Worm (Caenorhabditis elegans) whole organism, L3 larva: Measurements from ENCODE around the gene C15C7.6.

Experiments used
- R02D3.7 ChIP-seq: fragments of 150-350 bp; optimal IDR thresholded peaks from 2 replicates; lab custom pipeline; 2014; ENCODE audit warnings: missing biosample characterization, missing genetic modification characterization
- ZK546.5 ChIP-seq: sonication (generic microtip); optimal IDR thresholded peaks from 2 replicates; lab custom pipeline; 2017; ENCODE audit warnings: missing biosample characterization, missing genetic modification characterization
- aly-2 ChIP-seq: fragments of 150-350 bp; optimal IDR thresholded peaks from 2 replicates; lab custom pipeline; 2014; ENCODE audit warnings: missing biosample characterization, missing genetic modification characterization
- ama-1 ChIP-seq: fragments of 150-350 bp; optimal IDR thresholded peaks from 2 replicates; lab custom pipeline; 2018
- ceh-16 ChIP-seq: sonication (generic microtip); optimal IDR thresholded peaks from 2 replicates; lab custom pipeline; 2017; ENCODE audit warnings: missing biosample characterization, missing genetic modification characterization
- ceh-9 ChIP-seq: sonication (generic microtip); optimal IDR thresholded peaks from 2 replicates; lab custom pipeline; 2018; ENCODE audit warnings: missing biosample characterization, missing genetic modification characterization
- daf-12 ChIP-seq: fragments of 150-350 bp; optimal IDR thresholded peaks from 2 replicates; lab custom pipeline; 2014; ENCODE audit warnings: missing biosample characterization, missing genetic modification reagents, missing genetic modification characterization
- egl-27 ChIP-seq: sonication (generic microtip); optimal IDR thresholded peaks from 4 replicates; lab custom pipeline; 2017; ENCODE audit warnings: missing biosample characterization, missing genetic modification reagents, missing genetic modification characterization
- egl-5 ChIP-seq: fragments of 150-350 bp; optimal IDR thresholded peaks from 2 replicates; lab custom pipeline; 2017; ENCODE audit warnings: missing biosample characterization, missing genetic modification reagents, missing genetic modification characterization, inconsistent platforms
- elt-1 ChIP-seq: fragments of 150-350 bp; optimal IDR thresholded peaks from 2 replicates; lab custom pipeline; 2014; ENCODE audit warnings: missing biosample characterization, missing genetic modification characterization
- elt-2 ChIP-seq: sonication (generic microtip); optimal IDR thresholded peaks from 2 replicates; lab custom pipeline; 2016; ENCODE audit warnings: missing genetic modification reagents, mild to moderate bottlenecking, missing genetic modification characterization, missing compliant biosample characterization
- elt-3 ChIP-seq, 3 experiments: fragments of 150-350 bp in 1 of 3; sonication (generic microtip) in 2 of 3; optimal IDR thresholded peaks; 2 replicates in 2 of 3; 4 replicates in 1 of 3; lab custom pipeline; 2014 to 2017; ENCODE audit warnings: missing biosample characterization in 3 of 3, missing genetic modification characterization in 3 of 3
- eor-1 ChIP-seq, 2 experiments: fragments of 150-350 bp; optimal IDR thresholded peaks; 2 replicates each; lab custom pipeline; 2014 to 2018; ENCODE audit warnings: missing biosample characterization in 2 of 2, missing genetic modification characterization in 2 of 2
- fkh-10 ChIP-seq: sonication (generic microtip); optimal IDR thresholded peaks from 2 replicates; lab custom pipeline; 2017; ENCODE audit warnings: missing biosample characterization, missing genetic modification reagents, missing genetic modification characterization
- fkh-2 ChIP-seq: fragments of 150-350 bp; optimal IDR thresholded peaks from 2 replicates; lab custom pipeline; 2014; ENCODE audit warnings: missing biosample characterization, missing genetic modification reagents, missing genetic modification characterization
- fos-1 ChIP-seq: fragments of 150-350 bp; optimal IDR thresholded peaks from 2 replicates; lab custom pipeline; 2014; ENCODE audit warnings: missing biosample characterization, missing genetic modification characterization
- hmg-11 ChIP-seq: sonication (generic microtip); optimal IDR thresholded peaks from 2 replicates; lab custom pipeline; 2016; ENCODE audit warnings: missing genetic modification characterization, missing compliant biosample characterization
- jun-1 ChIP-seq: fragments of 150-350 bp; optimal IDR thresholded peaks from 2 replicates; lab custom pipeline; 2014; ENCODE audit warnings: missing biosample characterization, missing genetic modification reagents, missing genetic modification characterization
- lin-15B ChIP-seq: fragments of 150-350 bp; optimal IDR thresholded peaks from 2 replicates; lab custom pipeline; 2014; ENCODE audit warnings: missing biosample characterization, missing genetic modification characterization
- lin-39 ChIP-seq: fragments of 150-350 bp; optimal IDR thresholded peaks from 2 replicates; lab custom pipeline; 2018; ENCODE audit warnings: missing biosample characterization, missing genetic modification reagents, missing genetic modification characterization
- lsy-12 ChIP-seq: sonication (generic microtip); optimal IDR thresholded peaks from 2 replicates; lab custom pipeline; 2016; ENCODE audit warnings: mild to moderate bottlenecking, missing genetic modification characterization, missing compliant biosample characterization
- mdl-1 ChIP-seq: fragments of 150-350 bp; optimal IDR thresholded peaks from 2 replicates; lab custom pipeline; 2014; ENCODE audit warnings: missing biosample characterization, missing genetic modification characterization
- mml-1 ChIP-seq: fragments of 150-350 bp; sonication (generic microtip); optimal IDR thresholded peaks from 3 replicates; lab custom pipeline; 2014; ENCODE audit warnings: missing biosample characterization, missing genetic modification characterization
- nfya-1 ChIP-seq: sonication (generic microtip); optimal IDR thresholded peaks from 2 replicates; lab custom pipeline; 2017; ENCODE audit warnings: missing genetic modification characterization, mild to moderate bottlenecking, missing compliant biosample characterization, antibody characterized with exemption, moderate library complexity; ENCODE audit not compliant: insufficient read depth
- nhr-11 ChIP-seq: fragments of 150-350 bp; optimal IDR thresholded peaks from 2 replicates; lab custom pipeline; 2014; ENCODE audit warnings: missing biosample characterization, missing genetic modification characterization
- nhr-12 ChIP-seq: fragments of 150-350 bp; optimal IDR thresholded peaks from 2 replicates; lab custom pipeline; 2014; ENCODE audit warnings: missing biosample characterization, missing genetic modification characterization
- nhr-23 ChIP-seq: fragments of 150-350 bp; optimal IDR thresholded peaks from 2 replicates; lab custom pipeline; 2014; ENCODE audit warnings: missing biosample characterization, missing genetic modification reagents, missing genetic modification characterization
- nhr-237 ChIP-seq: fragments of 150-350 bp; optimal IDR thresholded peaks from 2 replicates; lab custom pipeline; 2014; ENCODE audit warnings: missing biosample characterization, missing genetic modification characterization
- nhr-25 ChIP-seq: sonication (generic microtip); optimal IDR thresholded peaks from 2 replicates; lab custom pipeline; 2017; ENCODE audit warnings: missing biosample characterization, missing genetic modification characterization
- nhr-28 ChIP-seq: fragments of 150-350 bp; optimal IDR thresholded peaks from 2 replicates; lab custom pipeline; 2014; ENCODE audit warnings: missing biosample characterization, missing genetic modification characterization
- nhr-67 ChIP-seq: fragments of 150-350 bp; optimal IDR thresholded peaks from 2 replicates; lab custom pipeline; 2014; ENCODE audit warnings: missing biosample characterization, missing genetic modification characterization
- nhr-77 ChIP-seq: fragments of 150-350 bp; optimal IDR thresholded peaks from 2 replicates; lab custom pipeline; 2014; ENCODE audit warnings: missing biosample characterization, missing genetic modification characterization
- pha-4 ChIP-seq: fragments of 150-350 bp; optimal IDR thresholded peaks from 2 replicates; lab custom pipeline; 2014; ENCODE audit warnings: missing biosample characterization, missing genetic modification reagents, missing genetic modification characterization
- pqm-1 ChIP-seq: fragments of 150-350 bp; optimal IDR thresholded peaks from 2 replicates; lab custom pipeline; 2017; ENCODE audit warnings: missing biosample characterization, missing genetic modification characterization, inconsistent platforms
- sea-2 ChIP-seq: fragments of 150-350 bp; sonication (generic microtip); optimal IDR thresholded peaks from 4 replicates; lab custom pipeline; 2014; ENCODE audit warnings: missing biosample characterization, missing genetic modification reagents, missing genetic modification characterization
- skn-1 ChIP-seq: fragments of 150-350 bp; optimal IDR thresholded peaks from 2 replicates; lab custom pipeline; 2014; ENCODE audit warnings: missing biosample characterization, missing genetic modification characterization
- snpc-4 ChIP-seq: fragments of 150-350 bp; optimal IDR thresholded peaks from 2 replicates; lab custom pipeline; 2014; ENCODE audit warnings: missing biosample characterization, missing genetic modification characterization
- unc-62 ChIP-seq: fragments of 150-350 bp; sonication (generic microtip); optimal IDR thresholded peaks from 4 replicates; lab custom pipeline; 2014; ENCODE audit warnings: missing biosample characterization, missing genetic modification reagents, missing genetic modification characterization
- zag-1 ChIP-seq: fragments of 150-350 bp; optimal IDR thresholded peaks from 2 replicates; lab custom pipeline; 2014; ENCODE audit warnings: missing biosample characterization, missing genetic modification characterization
- ztf-11 ChIP-seq: fragments of 150-350 bp; optimal IDR thresholded peaks from 2 replicates; lab custom pipeline; 2014; ENCODE audit warnings: missing biosample characterization, missing genetic modification characterization
- ztf-4 ChIP-seq: fragments of 150-350 bp; optimal IDR thresholded peaks from 2 replicates; lab custom pipeline; 2014; ENCODE audit warnings: missing biosample characterization, missing genetic modification characterization

The C15C7.6 gene

ce11 chrX:3145265-3145664 is 25.1 kb downstream of the C15C7.6 start, which contains the start of gene C15C7.4:
Gene C15C7.4, plus strand, starts transcription at chrX:3145565.
- TF ChIP-seq nhr-237 (tag; lab: Kevin White, UChicago) (no peak), eor-1 (tag; optimal IDR thresholded peaks at IDR 0.05; lab: Kevin White, UChicago) (no peak), ztf-4 (tag; lab: Kevin White, UChicago) (no peak), daf-12 (tag; lab: Kevin White, UChicago) (no peak), nhr-28 (tag; lab: Kevin White, UChicago) (no peak), ceh-9 (tag; lab: Kevin White, UChicago) (no peak), nhr-67 (tag; lab: Kevin White, UChicago) (no peak), fkh-10 (no peak), mdl-1 (no peak), hmg-11 (tag; lab: Kevin White, UChicago) (no peak), unc-62 (GFP tag; lab: Kevin White, UChicago) (no peak), aly-2 (tag; lab: Kevin White, UChicago) (no peak), nhr-12 (tag; lab: Kevin White, UChicago) (no peak)

ce11 chrX:3141704-3142103 is 28.7 kb downstream of the C15C7.6 start:
- TF ChIP-seq pqm-1 (peak; percentile 15), elt-2 (peak; percentile 46), ZK546.5 (tag; lab: Kevin White, UChicago) (no peak)
- TF ChIP-seq, all 47 proteins: peak for 2

ce11 chrX:3139516-3140301 is 30.6 kb downstream of the C15C7.6 start:
- TF ChIP-seq nhr-23 (tag; lab: Kevin White, UChicago) (no peak), zag-1 (no peak), ZK546.5 (tag; lab: Kevin White, UChicago) (no peak), ama-1 (lab: Kevin White, UChicago) (no peak), nhr-11 (tag; lab: Kevin White, UChicago) (no peak), lin-39 (tag; lab: Kevin White, UChicago) (no peak), nhr-237 (tag; lab: Kevin White, UChicago) (no peak), hmg-11 (tag; lab: Kevin White, UChicago) (no peak), nhr-25 (no peak), elt-2 (no peak), ceh-16 (tag; lab: Kevin White, UChicago) (no peak), R02D3.7 (tag; lab: Kevin White, UChicago) (no peak), nhr-77 (tag; lab: Kevin White, UChicago) (no peak), elt-1 (tag; lab: Kevin White, UChicago) (no peak), mml-1 (no peak)

- TF ChIP-seq daf-12 (tag; lab: Kevin White, UChicago) = no peak
- TF ChIP-seq lin-15B (tag; lab: Kevin White, UChicago) = no peak
- peak; percentile 3 for TF ChIP-seq pha-4 (tag; lab: Kevin White, UChicago)
Observed at ce11 chrX:3135186-3135585, 35.2 kb downstream of the C15C7.6 start, which contains the start of gene K10B3.1. Gene K10B3.1, plus strand, starts transcription at chrX:3135486.

- peak; percentile 92 for TF ChIP-seq elt-2
- peak; percentile 78 for TF ChIP-seq egl-5 (tag; lab: Kevin White, UChicago)
- TF ChIP-seq ZK546.5 (tag; lab: Kevin White, UChicago) = no peak
- peak; percentile 97 for TF ChIP-seq hmg-11 (tag; lab: Kevin White, UChicago)
- TF ChIP-seq ztf-4 (tag; lab: Kevin White, UChicago) = peak; percentile 76
- TF ChIP-seq daf-12 (tag; lab: Kevin White, UChicago) = no peak
- TF ChIP-seq nhr-237 (tag; lab: Kevin White, UChicago) = no peak
- TF ChIP-seq R02D3.7 (tag; lab: Kevin White, UChicago) = peak; percentile 43
- no peak for TF ChIP-seq ceh-16 (tag; lab: Kevin White, UChicago)
- TF ChIP-seq nhr-77 (tag; lab: Kevin White, UChicago) = no peak
- peak; percentile 87 for TF ChIP-seq skn-1 (tag; lab: Kevin White, UChicago)
- TF ChIP-seq nhr-11 (tag; lab: Kevin White, UChicago) = peak; percentile 87
- TF ChIP-seq snpc-4 = peak; percentile 51
- TF ChIP-seq fkh-2 (tag; lab: Kevin White, UChicago) = peak; percentile 28
- peak; percentile 99 for TF ChIP-seq lin-39 (tag; lab: Kevin White, UChicago)
- peak; percentile 98 for TF ChIP-seq pha-4 (tag; lab: Kevin White, UChicago)
- TF ChIP-seq pqm-1 = peak; percentile 72
- peak; percentile 65 for TF ChIP-seq lin-15B (tag; lab: Kevin White, UChicago)
- peak; percentile 92 for TF ChIP-seq nfya-1 (tag; lab: Kevin White, UChicago)
- TF ChIP-seq fos-1 (tag; lab: Kevin White, UChicago) = peak; percentile 93
- TF ChIP-seq jun-1 = peak; percentile 96
- no peak for TF ChIP-seq ceh-9 (tag; lab: Kevin White, UChicago)
- peak in 1 of 3 experiments; percentile 4 for TF ChIP-seq elt-3 (tag; optimal IDR thresholded peaks at IDR 0.05; lab: Kevin White, UChicago)
- TF ChIP-seq ztf-11 (tag; lab: Kevin White, UChicago) = no peak
- TF ChIP-seq egl-27 (tag; lab: Kevin White, UChicago) = peak; percentile 86
- TF ChIP-seq ama-1 (lab: Kevin White, UChicago) = peak; percentile 29
- peak; percentile 92 for TF ChIP-seq lsy-12 (tag; lab: Kevin White, UChicago)
- TF ChIP-seq mml-1 = no peak
- TF ChIP-seq sea-2 (GFP tag; lab: Kevin White, UChicago) = no peak
- TF ChIP-seq eor-1 (tag; optimal IDR thresholded peaks at IDR 0.05; lab: Kevin White, UChicago) = no peak
Observed at ce11 chrX:3127626-3128142, 42.7 kb downstream of the C15C7.6 start.
